Fruit fly (Drosophila melanogaster) S2 (cell line): ENCODE data around the gene CG7991.

Experiments used
- CG8478 ChIP-seq: fragments of >200 bp; optimal IDR thresholded peaks from 2 replicates; lab custom pipeline; 2018
- CTCF ChIP-seq, 2 experiments: fragments of >200 bp; optimal IDR thresholded peaks; 2 replicates each; lab custom pipeline; 2018

dm6 chr3L:1711218-1711617 lies 36.7 kb downstream of the CG7991 start:
- TF ChIP-seq CG8478, result no peak
- no peak for TF ChIP-seq CTCF (optimal IDR thresholded peaks at IDR 0.05; lab: Kevin White, UChicago)
